Fruit fly (Drosophila melanogaster): ENCODE measurements around the gene psd.
A peak's percentile ranks its signal among the peaks of the same experiment; 100 is the strongest.

psd gene

DNA sequence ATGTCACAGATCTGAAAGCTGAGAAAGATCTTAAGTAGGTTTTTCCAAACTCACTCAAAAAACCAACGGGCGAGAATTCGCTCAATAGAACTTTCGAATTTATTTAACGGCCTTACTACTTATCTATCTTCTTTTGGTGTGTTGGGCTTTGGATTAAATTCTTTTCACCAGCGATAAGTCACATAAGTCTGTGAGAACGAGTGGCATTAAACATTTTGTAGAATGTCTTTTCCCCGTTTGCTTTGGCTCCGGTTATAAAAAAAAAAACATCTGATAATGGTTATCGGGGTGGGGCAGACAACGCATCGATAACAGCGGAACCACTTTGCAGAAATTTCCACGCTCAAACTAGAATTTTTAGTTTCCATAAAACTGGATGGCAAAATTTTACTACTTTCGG lies 10.8 kb upstream of the psd start (continued):
- no peak for TF ChIP-seq bsh (GFP tag; optimal IDR thresholded peaks at IDR 0.05)
- TF ChIP-seq CG6689 (GFP tag; IDR thresholded peaks at IDR 0.05), result no peak
- TF ChIP-seq toy (GFP tag; IDR thresholded peaks at IDR 0.05), result no peak
- peak; percentile 45 for TF ChIP-seq GATAe (GFP tag; conservative IDR thresholded peaks at IDR 0.05)
- no peak for TF ChIP-seq CG14965 (GFP tag; optimal IDR thresholded peaks at IDR 0.05; ENCODE audit: borderline replicate concordance)
- TF ChIP-seq mirr (GFP tag; optimal IDR thresholded peaks at IDR 0.05), result peak; percentile 38
- no peak for TF ChIP-seq prd (optimal IDR thresholded peaks at IDR 0.05)
- TF ChIP-seq prd (GFP tag; IDR thresholded peaks at IDR 0.05), result no peak
- TF ChIP-seq ash1 (GFP tag; optimal IDR thresholded peaks at IDR 0.05), result no peak

dm6 chr2L:5975025-5975539 lies 10.3 kb upstream of the psd start:
- TF ChIP-seq CG34422 (GFP tag; IDR thresholded peaks at IDR 0.05) (0 out of 3 replicates have a peak, but pooled peaks have one; percentile 19), HHEX (GFP tag; optimal IDR thresholded peaks at IDR 0.05) (no peak), CG4282 (GFP tag; optimal IDR thresholded peaks at IDR 0.05) (no peak), fd102C (GFP tag; optimal IDR thresholded peaks at IDR 0.05) (no peak), gce (GFP tag; IDR thresholded peaks at IDR 0.05) (0 out of 3 replicates have a peak, but pooled peaks have one; percentile 31), Poxn (GFP tag; IDR thresholded peaks at IDR 0.05) (no peak), B-H2 (GFP tag; optimal IDR thresholded peaks at IDR 0.05) (no peak), salm (tag; optimal IDR thresholded peaks at IDR 0.05) (no peak), hkb (optimal IDR thresholded peaks at IDR 0.05) (no peak), hkb (GFP tag; IDR thresholded peaks at IDR 0.05) (0 out of 2 replicates have a peak, but pooled peaks have one; percentile 12), Rfx (GFP tag; IDR thresholded peaks at IDR 0.05) (peak; percentile 39; the same call in 1 of the 2 replicates), CG18599 (GFP tag; optimal IDR thresholded peaks at IDR 0.05) (peak; percentile 15), crol (GFP tag; IDR thresholded peaks at IDR 0.05) (peak; percentile 40; the same call in 1 of the 2 replicates), ftz-f1 (GFP tag; optimal IDR thresholded peaks at IDR 0.05) (peak; percentile 71), lab (GFP tag; optimal IDR thresholded peaks at IDR 0.05) (peak; percentile 5), nom (GFP tag; optimal IDR thresholded peaks at IDR 0.05) (peak; percentile 12), cg (GFP tag; optimal IDR thresholded peaks at IDR 0.05) (peak; percentile 16), CG10321 (GFP tag; IDR thresholded peaks at IDR 0.05) (0 out of 2 replicates have a peak, but pooled peaks have one; percentile 26), CG8478 (optimal IDR thresholded peaks at IDR 0.05) (no peak), HLH4C (GFP tag; IDR thresholded peaks at IDR 0.05; ENCODE audit: partially characterized antibody) (0 out of 3 replicates have a peak, but pooled peaks have one; percentile 40), sens (GFP tag) (peak; percentile 23), Med (GFP tag) (peak; percentile 50), CG6175 (GFP tag; IDR thresholded peaks at IDR 0.05) (0 out of 3 replicates have a peak, but pooled peaks have one; percentile 46)

dm6 chr2L:5974122-5974521 lies 9.4 kb upstream of the psd start:
- TF ChIP-seq Adf1 (GFP tag; IDR thresholded peaks at IDR 0.05), result 0 out of 2 replicates have a peak, but pooled peaks have one; percentile 15
- peak; percentile 48; the same call in 1 of the 2 replicates for TF ChIP-seq CG32767 (GFP tag; IDR thresholded peaks at IDR 0.05)
- peak; percentile 26; the same call in 1 of the 2 replicates for TF ChIP-seq slbo (GFP tag; IDR thresholded peaks at IDR 0.05)
- peak; percentile 49; the same call in 1 of the 2 replicates for TF ChIP-seq wdn (GFP tag; IDR thresholded peaks at IDR 0.05)
- TF ChIP-seq chinmo (GFP tag; IDR thresholded peaks at IDR 0.05; ENCODE audit: partially characterized antibody), result peak; percentile 86; the same call in 3 of the 4 replicates
- peak; percentile 37 for TF ChIP-seq CG2120 (GFP tag; optimal IDR thresholded peaks at IDR 0.05)
- TF ChIP-seq schlank (tag; optimal IDR thresholded peaks at IDR 0.05), result peak; percentile 77
- TF ChIP-seq Nf-YC (tag; optimal IDR thresholded peaks at IDR 0.05), result peak; percentile 13
- no peak for TF ChIP-seq ems (GFP tag; optimal IDR thresholded peaks at IDR 0.05)
- TF ChIP-seq CG6254 (GFP tag; optimal IDR thresholded peaks at IDR 0.05), result peak; percentile 42
- TF ChIP-seq Meics (GFP tag; optimal IDR thresholded peaks at IDR 0.05), result peak; percentile 60
- TF ChIP-seq fd64A (GFP tag; optimal IDR thresholded peaks at IDR 0.05), result peak; percentile 80
- TF ChIP-seq CG8281 (tag; optimal IDR thresholded peaks at IDR 0.05), result peak; percentile 52
- TF ChIP-seq CG10267 (tag; optimal IDR thresholded peaks at IDR 0.05), result peak; percentile 17
- peak; percentile 67 for TF ChIP-seq CG17359 (tag; optimal IDR thresholded peaks at IDR 0.05)
- TF ChIP-seq BEAF-32 (GFP tag; optimal IDR thresholded peaks at IDR 0.05), result no peak
- peak; percentile 54; the same call in 1 of the 2 replicates for TF ChIP-seq CG14014 (GFP tag; IDR thresholded peaks at IDR 0.05)
- TF ChIP-seq CG10147 (GFP tag; optimal IDR thresholded peaks at IDR 0.05), result peak; percentile 41

Data from whole organism, embryonic.